Worm (Caenorhabditis elegans) whole organism, L4 larva: Measurements from ENCODE around the gene suf-1.

ENCODE experiments used
- F44E2.7 ChIP-seq: fragments of 200-800 bp; sonication (Bioruptor generic); IDR thresholded peaks from 2 replicates; pipeline ENCODE4 v2.1.2; 2022; ENCODE audit warnings: missing genetic modification characterization, missing compliant biosample characterization
- F49E8.2 ChIP-seq: sonication (generic microtip); optimal IDR thresholded peaks from 2 replicates; lab custom pipeline; 2016; ENCODE audit warnings: missing compliant biosample characterization, mild to moderate bottlenecking, missing genetic modification characterization, borderline replicate concordance
- T20F7.1 ChIP-seq: fragments of 200-800 bp; sonication (Bioruptor generic); optimal IDR thresholded peaks from 2 replicates; lab custom pipeline; 2018; ENCODE audit warnings: mild to moderate bottlenecking, missing genetic modification characterization, missing compliant biosample characterization
- Y75B8A.6 ChIP-seq: fragments of 200-800 bp; sonication (Bioruptor generic); IDR thresholded peaks from 2 replicates; pipeline ENCODE4 v1.3.6; 2022; ENCODE audit warnings: missing genetic modification reagents, missing genetic modification characterization, missing compliant biosample characterization
- aha-1 ChIP-seq: fragments of 150-350 bp; peaks from one replicate; lab custom pipeline; 2014; ENCODE audit warnings: missing biosample characterization, missing genetic modification characterization
- ama-1 ChIP-seq: fragments of 150-350 bp; optimal IDR thresholded peaks from 2 replicates; lab custom pipeline; 2014; ENCODE audit warnings: inconsistent platforms, mixed read lengths
- arid-1 ChIP-seq: fragments of 200-800 bp; sonication (Bioruptor generic); conservative IDR thresholded peaks from 2 replicates; pipeline ENCODE4 v1.3.6; 2022; ENCODE audit warnings: missing genetic modification reagents, missing genetic modification characterization, missing compliant biosample characterization
- attf-4 ChIP-seq: sonication (generic microtip); optimal IDR thresholded peaks from 3 replicates; lab custom pipeline; 2017; ENCODE audit warnings: missing biosample characterization, missing genetic modification characterization
- ceh-62 ChIP-seq: sonication (generic microtip); optimal IDR thresholded peaks from 2 replicates; lab custom pipeline; 2017; ENCODE audit warnings: missing biosample characterization, missing genetic modification characterization
- ces-1 ChIP-seq: fragments of 150-350 bp; sonication (generic microtip); optimal IDR thresholded peaks from 4 replicates; lab custom pipeline; 2014; ENCODE audit warnings: missing biosample characterization, missing genetic modification reagents, missing genetic modification characterization
- cey-2 ChIP-seq: sonication (generic microtip); optimal IDR thresholded peaks from 3 replicates; lab custom pipeline; 2017; ENCODE audit warnings: missing genetic modification characterization, mild to moderate bottlenecking, missing compliant biosample characterization, antibody characterized with exemption, borderline replicate concordance; ENCODE audit not compliant: insufficient read depth
- daf-16 ChIP-seq, 3 experiments: sonication (generic microtip); optimal IDR thresholded peaks; 2 replicates each; lab custom pipeline; 2016 to 2017; ENCODE audit warnings: missing genetic modification characterization in 3 of 3, missing genetic modification reagents in 3 of 3, mild to moderate bottlenecking in 2 of 3, missing compliant biosample characterization in 2 of 3, missing biosample characterization in 1 of 3, moderate library complexity in 1 of 3
- daf-19 ChIP-seq: fragments of 200-800 bp; sonication (Bioruptor generic); conservative IDR thresholded peaks from 2 replicates; pipeline ENCODE4 v1.3.6; 2022; ENCODE audit warnings: missing genetic modification characterization, missing compliant biosample characterization
- dmd-8 ChIP-seq: fragments of 200-800 bp; sonication (Bioruptor generic); IDR thresholded peaks from 2 replicates; pipeline ENCODE4 v1.3.6; 2022; ENCODE audit warnings: missing genetic modification characterization, missing compliant biosample characterization
- dmd-9 ChIP-seq: fragments of 200-800 bp; sonication (Bioruptor generic); IDR thresholded peaks from 2 replicates; pipeline ENCODE4 v1.3.6; 2022; ENCODE audit warnings: missing genetic modification reagents, missing genetic modification characterization, missing compliant biosample characterization
- dpl-1 ChIP-seq: fragments of 150-350 bp; optimal IDR thresholded peaks from 2 replicates; lab custom pipeline; 2014; ENCODE audit warnings: missing biosample characterization, missing genetic modification reagents, missing genetic modification characterization
- egl-27 ChIP-seq: sonication (generic microtip); optimal IDR thresholded peaks from 3 replicates; lab custom pipeline; 2017; ENCODE audit warnings: missing biosample characterization, missing genetic modification reagents, missing genetic modification characterization
- hlh-30 ChIP-seq: sonication (generic microtip); optimal IDR thresholded peaks from 2 replicates; lab custom pipeline; 2017; ENCODE audit warnings: antibody characterized with exemption, mild to moderate bottlenecking, missing genetic modification characterization, missing compliant biosample characterization; ENCODE audit not compliant: insufficient read depth
- hmg-1.1 ChIP-seq: fragments of 200-800 bp; sonication (Bioruptor generic); IDR thresholded peaks from 2 replicates; pipeline ENCODE4 v1.3.6; 2022; ENCODE audit warnings: missing genetic modification reagents, missing genetic modification characterization, missing compliant biosample characterization
- lim-7 ChIP-seq: fragments of 200-800 bp; sonication (Bioruptor generic); IDR thresholded peaks from 2 replicates; pipeline ENCODE4 v1.3.6; 2022; ENCODE audit warnings: missing genetic modification characterization, missing compliant biosample characterization
- lin-1 ChIP-seq: fragments of 200-800 bp; sonication (Bioruptor generic); IDR thresholded peaks from 2 replicates; pipeline ENCODE4 v1.3.6; 2022; ENCODE audit warnings: missing genetic modification reagents, missing genetic modification characterization, missing compliant biosample characterization
- lin-13 ChIP-seq: fragments of 150-350 bp; optimal IDR thresholded peaks from 2 replicates; lab custom pipeline; 2014; ENCODE audit warnings: missing biosample characterization, missing genetic modification reagents, missing genetic modification characterization
- lin-15B ChIP-seq: fragments of 150-350 bp; sonication (generic microtip); optimal IDR thresholded peaks from 3 replicates; lab custom pipeline; 2014; ENCODE audit warnings: missing biosample characterization, missing genetic modification characterization
- lin-38 ChIP-seq: fragments of 200-800 bp; sonication (Bioruptor generic); IDR thresholded peaks from 2 replicates; pipeline ENCODE4 v1.3.6; 2022; ENCODE audit warnings: missing genetic modification reagents, missing genetic modification characterization, missing compliant biosample characterization
- mdl-1 ChIP-seq, 2 experiments: fragments of 150-350 bp in 1 of 2; sonication (generic microtip) in 1 of 2; optimal IDR thresholded peaks; 2 replicates each; lab custom pipeline; 2014 to 2017; ENCODE audit warnings: missing biosample characterization in 2 of 2, missing genetic modification characterization in 2 of 2
- mxl-3 ChIP-seq: fragments of 200-800 bp; sonication (Bioruptor generic); optimal IDR thresholded peaks from 2 replicates; lab custom pipeline; 2018; ENCODE audit warnings: mild to moderate bottlenecking, missing genetic modification characterization, missing compliant biosample characterization
- nhr-111 ChIP-seq: fragments of 200-800 bp; sonication (Bioruptor generic); optimal IDR thresholded peaks from 2 replicates; lab custom pipeline; 2018; ENCODE audit warnings: mild to moderate bottlenecking, missing genetic modification characterization, missing compliant biosample characterization
- nhr-28 ChIP-seq: fragments of 150-350 bp; optimal IDR thresholded peaks from 2 replicates; lab custom pipeline; 2014; ENCODE audit warnings: missing biosample characterization, missing genetic modification characterization
- nhr-48 ChIP-seq: sonication (generic microtip); optimal IDR thresholded peaks from 2 replicates; lab custom pipeline; 2016; ENCODE audit warnings: mild to moderate bottlenecking, missing genetic modification characterization, missing compliant biosample characterization
- nhr-6 ChIP-seq: fragments of 150-350 bp; optimal IDR thresholded peaks from 2 replicates; lab custom pipeline; 2014; ENCODE audit warnings: missing biosample characterization, missing genetic modification characterization
- nhr-77 ChIP-seq: fragments of 150-350 bp; optimal IDR thresholded peaks from 2 replicates; lab custom pipeline; 2014; ENCODE audit warnings: missing biosample characterization, missing genetic modification characterization
- pqm-1 ChIP-seq: sonication (generic microtip); optimal IDR thresholded peaks from 2 replicates; lab custom pipeline; 2017; ENCODE audit warnings: missing biosample characterization, missing genetic modification characterization
- snpc-1.2 ChIP-seq: fragments of 200-800 bp; sonication (Bioruptor generic); IDR thresholded peaks from 2 replicates; pipeline ENCODE4 v1.3.6; 2022; ENCODE audit warnings: missing genetic modification reagents, missing genetic modification characterization, missing compliant biosample characterization
- spr-3 ChIP-seq: fragments of 200-800 bp; sonication (Bioruptor generic); optimal IDR thresholded peaks from 2 replicates; lab custom pipeline; 2018; ENCODE audit warnings: mild to moderate bottlenecking, missing genetic modification characterization, missing compliant biosample characterization
- tag-97 ChIP-seq: fragments of 200-800 bp; sonication (Bioruptor generic); IDR thresholded peaks from 2 replicates; pipeline ENCODE4 v1.3.6; 2022; ENCODE audit warnings: missing genetic modification characterization, missing compliant biosample characterization
- zag-1 ChIP-seq: fragments of 150-350 bp; optimal IDR thresholded peaks from 2 replicates; lab custom pipeline; 2014; ENCODE audit warnings: missing biosample characterization, missing genetic modification characterization

Gene suf-1

DNA sequence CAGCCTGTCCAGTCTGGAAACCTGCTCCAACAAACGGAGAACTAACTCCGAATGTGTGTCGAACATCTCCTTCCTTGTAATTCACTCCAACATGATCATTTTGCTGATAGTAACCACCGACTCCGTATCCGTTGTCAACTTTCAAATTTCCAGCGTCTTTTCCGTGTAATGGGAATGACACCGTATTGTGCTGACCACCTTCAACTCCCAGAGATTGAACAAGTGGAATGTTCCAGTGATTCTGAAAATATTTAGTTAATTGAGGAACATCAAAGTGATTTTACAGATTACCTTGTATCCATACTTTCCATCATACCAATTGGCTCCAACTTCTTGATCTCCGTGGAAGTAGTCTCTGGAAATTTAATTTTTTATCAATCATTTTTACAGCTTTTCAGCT, 24.3 kb downstream of the suf-1 start:
- TF ChIP-seq dmd-8 (GFP tag; lab: Robert Waterston, UW) = no peak
- TF ChIP-seq aha-1 (tag; lab: Kevin White, UChicago) = peak; percentile 93
- TF ChIP-seq, all 104 proteins: peak for 1

ce11 chrII:8630088-8630487, 26.4 kb downstream of the suf-1 start, which contains the start of gene T22C8.6:
TSS of gene T22C8.6 (minus strand) at chrII:8630281.
- TF ChIP-seq egl-27 (tag; lab: Kevin White, UChicago) (no peak), nhr-28 (peak; percentile 16), dmd-8 (GFP tag; lab: Robert Waterston, UW) (no peak), lin-13 (GFP tag; lab: Kevin White, UChicago) (no peak), mxl-3 (GFP tag; lab: Kevin White, UChicago) (peak; percentile 5), hmg-1.1 (GFP tag; lab: Robert Waterston, UW) (no peak), Y75B8A.6 (GFP tag; lab: Robert Waterston, UW) (no peak), hlh-30 (tag; lab: Kevin White, UChicago) (peak; percentile 45), attf-4 (no peak), F44E2.7 (GFP tag; lab: Robert Waterston, UW) (no peak), daf-16 (GFP tag; optimal IDR thresholded peaks at IDR 0.05; lab: Kevin White, UChicago) (no peak), daf-16 (tag; optimal IDR thresholded peaks at IDR 0.05; lab: Kevin White, UChicago) (no peak)

DNA sequence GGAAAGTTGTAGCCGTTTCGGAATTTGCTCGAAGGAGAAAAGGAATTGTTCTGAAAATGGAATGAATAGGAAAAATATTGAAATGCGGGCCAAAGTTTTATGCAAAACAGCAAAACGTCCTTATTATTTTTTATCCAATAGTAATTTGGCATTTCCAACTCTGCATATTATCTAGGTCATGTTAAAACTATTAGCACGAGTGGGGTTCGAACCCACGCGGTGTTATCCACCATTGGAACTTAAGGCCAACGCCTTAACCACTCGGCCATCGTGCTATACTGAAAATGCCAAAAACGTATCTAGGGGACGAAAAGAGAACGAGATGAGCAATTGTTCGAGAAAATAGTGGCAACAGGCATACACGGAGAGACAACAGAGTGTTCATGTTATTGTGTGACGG, 28.1 kb downstream of the suf-1 start:
- TF ChIP-seq ama-1 (lab: Kevin White, UChicago) (no peak), ceh-62 (no peak), zag-1 (tag; lab: Kevin White, UChicago) (no peak), lim-7 (GFP tag; lab: Robert Waterston, UW) (0 out of 2 replicates have a peak, but pooled peaks have one; percentile 30), ces-1 (GFP tag; lab: Kevin White, UChicago) (no peak), arid-1 (0 out of 2 replicates have a peak, but pooled peaks have one; percentile 13), T20F7.1 (GFP tag; lab: Kevin White, UChicago) (no peak)

ce11 chrII:8634386-8634785, 30.7 kb downstream of the suf-1 start, which contains the start of gene cutl-12:
TSS of gene cutl-12 (minus strand) at chrII:8634486.
- no peak for TF ChIP-seq Y75B8A.6 (GFP tag; lab: Robert Waterston, UW)

DNA sequence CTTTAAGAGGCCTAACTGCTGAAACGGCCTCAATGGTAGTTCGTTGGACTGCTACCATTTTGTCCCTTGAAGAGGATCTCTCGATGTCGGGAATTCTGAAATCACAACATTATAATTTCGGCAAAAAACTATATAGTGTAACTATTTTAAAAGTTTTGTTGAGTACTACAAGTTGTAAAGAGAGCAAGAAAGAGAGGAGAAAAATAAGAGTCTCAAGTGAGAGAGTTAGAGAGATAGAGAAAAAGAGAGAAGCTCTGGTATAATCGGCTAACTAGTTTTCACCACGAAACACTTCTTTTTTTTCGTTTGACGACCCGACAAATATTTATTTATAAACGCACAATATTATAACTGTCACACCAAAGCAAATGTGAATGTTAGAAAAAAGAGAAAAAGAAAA, 34.0 kb downstream of the suf-1 start, which contains the start of gene vab-9:
Gene vab-9 (minus strand): TSS at position 101 of the 400 bp plus-strand sequence.
- TF ChIP-seq nhr-6 (tag; lab: Kevin White, UChicago) (no peak), nhr-77 (tag; lab: Kevin White, UChicago) (no peak), F49E8.2 (tag; lab: Kevin White, UChicago) (no peak), pqm-1 (tag; lab: Kevin White, UChicago) (no peak), lin-38 (no peak), lin-1 (GFP tag; lab: Robert Waterston, UW) (no peak), lin-15B (tag; lab: Kevin White, UChicago) (no peak), tag-97 (no peak), spr-3 (no peak), nhr-28 (no peak), daf-19 (GFP tag; lab: Robert Waterston, UW) (no peak), cey-2 (tag; lab: Kevin White, UChicago) (no peak), snpc-1.2 (GFP tag; lab: Robert Waterston, UW) (no peak), dmd-9 (GFP tag; lab: Robert Waterston, UW) (no peak), dpl-1 (GFP tag; lab: Kevin White, UChicago) (no peak), mdl-1 (tag; optimal IDR thresholded peaks at IDR 0.05; lab: Kevin White, UChicago) (no peak), nhr-111 (GFP tag; lab: Kevin White, UChicago) (no peak), nhr-48 (tag; lab: Kevin White, UChicago) (no peak)
